Fruit fly (Drosophila melanogaster) whole organism, wandering third instar larva: ENCODE measurements around the gene DIP-alpha.

Experiments used
- CG9705 ChIP-seq: fragments of 200-800 bp; sonication (Bioruptor generic); optimal IDR thresholded peaks from 2 replicates; lab custom pipeline; 2018; ENCODE audit warnings: missing biosample characterization, mild to moderate bottlenecking, missing genetic modification characterization
- N ChIP-seq: fragments of >200 bp; optimal IDR thresholded peaks from 2 replicates; lab custom pipeline; 2018; ENCODE audit warnings: missing biosample characterization, missing external identifiers, missing genetic modification characterization
- OdsH ChIP-seq: fragments of 200-800 bp; sonication (Bioruptor generic); optimal IDR thresholded peaks from 2 replicates; lab custom pipeline; 2016; ENCODE audit warnings: missing biosample characterization, mild to moderate bottlenecking, missing genetic modification characterization
- br ChIP-seq: fragments of 200-800 bp; sonication (Bioruptor generic); optimal IDR thresholded peaks from 2 replicates; lab custom pipeline; 2016; ENCODE audit warnings: missing biosample characterization, missing genetic modification characterization
- brk ChIP-seq: fragments of 200-800 bp; sonication (Bioruptor generic); optimal IDR thresholded peaks from 2 replicates; lab custom pipeline; 2016; ENCODE audit warnings: missing biosample characterization, mild to moderate bottlenecking, missing genetic modification characterization
- fru ChIP-seq: fragments of 200-800 bp; sonication (Bioruptor generic); optimal IDR thresholded peaks from 3 replicates; lab custom pipeline; 2016; ENCODE audit warnings: missing biosample characterization, mild to moderate bottlenecking, missing genetic modification characterization
- jim ChIP-seq: fragments of 175-275, 200-325 bp; sonication (Bioruptor generic); optimal IDR thresholded peaks from 2 replicates; lab custom pipeline; 2016; ENCODE audit warnings: missing biosample characterization, mild to moderate bottlenecking, missing genetic modification characterization
- lola ChIP-seq: fragments of >200 bp; optimal IDR thresholded peaks from 2 replicates; lab custom pipeline; 2017; ENCODE audit warnings: missing biosample characterization, missing genetic modification characterization
- pan ChIP-seq: fragments of >200 bp; optimal IDR thresholded peaks from 2 replicates; lab custom pipeline; 2017
- psq ChIP-seq: fragments of 200-800 bp; sonication (Bioruptor generic); optimal IDR thresholded peaks from 3 replicates; lab custom pipeline; 2017; ENCODE audit warnings: missing biosample characterization, mild to moderate bottlenecking, missing genetic modification characterization, moderate library complexity
- rgr ChIP-seq: fragments of 200-800 bp; sonication (Bioruptor generic); optimal IDR thresholded peaks from 3 replicates; lab custom pipeline; 2016; ENCODE audit warnings: missing biosample characterization, mild to moderate bottlenecking, missing genetic modification characterization
- sage ChIP-seq: fragments of 200-800 bp; sonication (Bioruptor generic); optimal IDR thresholded peaks from 2 replicates; lab custom pipeline; 2016; ENCODE audit warnings: missing biosample characterization, mild to moderate bottlenecking, missing genetic modification characterization
- usp ChIP-seq: fragments of >200 bp; optimal IDR thresholded peaks from 2 replicates; lab custom pipeline; 2017; ENCODE audit warnings: missing biosample characterization, missing genetic modification characterization

DNA sequence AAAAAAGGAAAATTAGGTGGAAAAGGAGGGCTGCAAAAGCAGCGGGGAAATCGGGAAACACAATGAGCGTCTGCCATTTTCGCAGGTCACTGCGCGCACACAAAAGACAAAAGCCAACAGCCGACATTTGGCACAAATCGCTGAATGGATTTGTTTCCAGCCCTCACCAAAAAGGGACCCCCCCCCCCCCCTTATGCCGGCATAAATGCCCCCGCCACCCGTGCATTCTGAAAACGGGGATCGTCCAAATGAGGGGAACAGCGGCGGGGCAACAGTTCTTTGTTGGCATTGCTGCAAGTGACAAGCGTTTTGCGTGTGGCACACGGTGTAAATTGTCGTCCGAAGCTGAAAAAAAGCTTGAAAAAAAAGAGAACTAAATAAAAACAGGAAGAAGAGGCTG lies 13.9 kb downstream of the DIP-alpha start, which contains the start of gene ppk8:
- TF ChIP-seq fru, result no peak
- no peak for TF ChIP-seq br (GFP tag; lab: Kevin White, UChicago)
- no peak for TF ChIP-seq sage (GFP tag; lab: Kevin White, UChicago)
- no peak for TF ChIP-seq psq (GFP tag; lab: Kevin White, UChicago)
- no peak for TF ChIP-seq pan (lab: Kevin White, UChicago)
- no peak for TF ChIP-seq N (GFP tag; lab: Kevin White, UChicago)
- no peak for TF ChIP-seq lola (GFP tag; lab: Kevin White, UChicago)
- TF ChIP-seq rgr (GFP tag; lab: Kevin White, UChicago), result no peak
- TF ChIP-seq brk (GFP tag; lab: Kevin White, UChicago), result no peak
- TF ChIP-seq jim, result no peak
- no peak for TF ChIP-seq OdsH (GFP tag; lab: Kevin White, UChicago)
- TF ChIP-seq usp (GFP tag; lab: Kevin White, UChicago), result no peak
- no peak for TF ChIP-seq CG9705 (GFP tag; lab: Kevin White, UChicago)
